Fruit fly (Drosophila melanogaster): ENCODE results near the gene CG10958.

CG10958 gene

DNA sequence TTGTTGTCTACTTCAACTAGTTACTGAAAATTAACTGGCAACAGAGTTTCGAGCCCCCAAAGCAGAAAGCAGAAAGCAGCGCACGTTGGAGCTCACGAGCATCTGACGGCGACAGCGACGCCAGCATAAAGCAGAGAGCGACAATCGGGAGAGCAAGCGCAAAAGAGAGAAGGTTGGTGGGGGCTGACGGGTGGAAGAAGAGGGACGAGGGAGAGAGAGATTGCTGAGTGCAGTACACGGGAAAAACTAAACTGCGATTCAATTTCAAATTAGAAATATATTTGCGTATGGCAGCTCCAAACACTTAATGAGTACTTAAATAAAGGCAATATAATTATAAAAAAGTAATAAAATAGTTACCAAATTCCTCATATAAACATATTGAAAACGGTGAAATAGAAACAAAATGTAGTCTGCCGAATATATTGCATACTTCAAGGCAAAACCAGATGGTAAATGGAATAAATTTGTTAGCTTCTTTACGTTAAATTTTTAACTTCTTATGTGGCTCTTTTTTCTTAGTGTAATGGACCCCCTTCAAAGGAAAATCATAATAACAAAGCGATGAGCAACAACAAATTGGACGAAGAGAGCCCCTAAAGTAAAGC is 39.9 kb upstream of the CG10958 start (continued):
- TF ChIP-seq Drgx (GFP tag; IDR thresholded peaks at IDR 0.05) (peak; percentile 94), ind (GFP tag; optimal IDR thresholded peaks at IDR 0.05) (peak; percentile 93), zfh2 (GFP tag; optimal IDR thresholded peaks at IDR 0.05) (peak; percentile 71), CG12155 (GFP tag; optimal IDR thresholded peaks at IDR 0.05) (peak; percentile 86), CG4707 (GFP tag; optimal IDR thresholded peaks at IDR 0.05) (peak; percentile 69), ase (GFP tag; IDR thresholded peaks at IDR 0.05) (peak; percentile 87), Adf1 (GFP tag; IDR thresholded peaks at IDR 0.05) (peak; percentile 87), CG32767 (GFP tag; IDR thresholded peaks at IDR 0.05) (peak; percentile 92), Chrac-16 (GFP tag; optimal IDR thresholded peaks at IDR 0.05) (peak; percentile 92), CG1024 (GFP tag; IDR thresholded peaks at IDR 0.05) (peak; percentile 79), CG5180 (GFP tag; optimal IDR thresholded peaks at IDR 0.05) (peak; percentile 90), D19A (tag; optimal IDR thresholded peaks at IDR 0.05) (peak; percentile 83), H2.0 (GFP tag; IDR thresholded peaks at IDR 0.05) (peak; percentile 88), CG5245 (GFP tag; optimal IDR thresholded peaks at IDR 0.05) (peak; percentile 83), toy (GFP tag; IDR thresholded peaks at IDR 0.05) (peak; percentile 82), stc (GFP tag; IDR thresholded peaks at IDR 0.05) (peak; percentile 87), Bteb2 (GFP tag; optimal IDR thresholded peaks at IDR 0.05) (peak; percentile 85), lab (GFP tag; optimal IDR thresholded peaks at IDR 0.05) (peak; percentile 97), insv (GFP tag; optimal IDR thresholded peaks at IDR 0.05) (peak in 1 of 2 experiments; percentile 80), eve (GFP tag; optimal IDR thresholded peaks at IDR 0.05) (peak in 1 of 2 experiments; percentile 98), CkIIα-i1 (GFP tag; IDR thresholded peaks at IDR 0.05) (peak; percentile 51; the same call in 1 of the 2 replicates)

DNA sequence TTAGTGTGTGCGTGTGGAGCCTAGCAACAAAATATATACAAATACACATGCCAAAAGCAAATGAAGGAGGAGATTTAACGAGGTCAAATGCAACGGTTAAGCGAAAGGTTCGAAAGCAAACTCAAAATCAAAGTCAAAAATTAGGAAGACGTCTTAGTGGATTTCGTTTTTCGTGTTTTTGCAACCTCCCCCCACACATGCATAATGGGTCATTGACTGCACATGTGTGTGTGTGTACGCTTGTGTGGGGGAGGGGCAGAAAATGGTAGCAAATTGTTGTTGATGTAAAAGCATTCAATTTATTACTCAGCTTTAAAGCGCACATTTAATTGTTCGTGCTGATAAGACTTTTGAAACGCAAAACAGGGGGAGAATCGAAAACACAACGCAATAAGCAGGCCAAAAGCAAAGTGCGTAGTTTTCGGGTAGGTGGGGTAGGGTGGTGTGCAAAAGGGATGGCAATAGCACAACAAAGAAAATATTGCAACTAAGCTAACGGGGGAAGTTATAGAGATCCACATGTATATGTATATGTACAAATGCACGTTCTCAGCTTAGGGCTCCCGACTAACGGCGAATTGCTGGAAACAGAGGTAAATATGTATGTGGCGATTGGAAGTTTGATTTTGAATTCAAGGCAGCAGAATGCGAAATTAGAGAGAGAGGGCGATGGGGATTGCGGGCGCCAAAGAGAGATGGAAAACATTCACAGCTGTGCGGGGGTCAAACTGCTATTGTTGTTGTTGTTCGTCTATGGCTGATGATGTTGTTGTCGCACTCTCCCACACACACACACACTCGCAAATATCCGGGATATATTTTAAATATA is 39.0 kb upstream of the CG10958 start:
- TF ChIP-seq CG34376 (GFP tag; optimal IDR thresholded peaks at IDR 0.05) (peak; percentile 4), CG13624 (GFP tag; optimal IDR thresholded peaks at IDR 0.05) (peak; percentile 95), CG6175 (GFP tag; IDR thresholded peaks at IDR 0.05) (no peak), CG2678 (tag; optimal IDR thresholded peaks at IDR 0.05) (peak; percentile 4), CG1832 (GFP tag; optimal IDR thresholded peaks at IDR 0.05) (peak; percentile 74), Fer3 (tag; optimal IDR thresholded peaks at IDR 0.05) (peak; percentile 9), Sox100B (GFP tag; optimal IDR thresholded peaks at IDR 0.05) (no peak), CG9215 (GFP tag; IDR thresholded peaks at IDR 0.05) (no peak), lmd (GFP tag; IDR thresholded peaks at IDR 0.05) (0 out of 2 replicates have a peak, but pooled peaks have one; percentile 7), CG10462 (GFP tag; optimal IDR thresholded peaks at IDR 0.05) (no peak), crp (GFP tag; optimal IDR thresholded peaks at IDR 0.05) (peak in 1 of 2 experiments; percentile 62), CG11398 (GFP tag; optimal IDR thresholded peaks at IDR 0.05) (no peak), CG8359 (GFP tag; optimal IDR thresholded peaks at IDR 0.05; ENCODE audit: borderline replicate concordance) (no peak), sd (tag; optimal IDR thresholded peaks at IDR 0.05) (peak; percentile 7), nom (GFP tag; optimal IDR thresholded peaks at IDR 0.05) (peak; percentile 1), zen (tag; optimal IDR thresholded peaks at IDR 0.05) (no peak), CG9932 (GFP tag; IDR thresholded peaks at IDR 0.05) (0 out of 2 replicates have a peak, but pooled peaks have one; percentile 16), CG17568 (GFP tag; optimal IDR thresholded peaks at IDR 0.05) (no peak), HLH54F (GFP tag; optimal IDR thresholded peaks at IDR 0.05) (no peak), CG10543 (GFP tag; optimal IDR thresholded peaks at IDR 0.05) (peak; percentile 57), CG10321 (GFP tag; IDR thresholded peaks at IDR 0.05) (peak; percentile 75), Hr78 (GFP tag; optimal IDR thresholded peaks at IDR 0.05) (peak in 1 of 2 experiments; percentile 80), Opbp (GFP tag; IDR thresholded peaks at IDR 0.05; ENCODE audit: partially characterized antibody) (no peak), CG12769 (tag; optimal IDR thresholded peaks at IDR 0.05) (peak; percentile 23), amos (GFP tag; IDR thresholded peaks at IDR 0.05; ENCODE audit: partially characterized antibody) (no peak), sug (tag; optimal IDR thresholded peaks at IDR 0.05) (peak; percentile 78)

Measured in whole organism, embryonic.